Fruit fly (Drosophila melanogaster) whole organism, embryonic: ENCODE data around the gene CG43999.
A peak's percentile ranks its signal among the peaks of the same experiment; 100 is the strongest.

Source experiments
- Abd-B ChIP-seq: fragments of 200-800 bp; sonication (Bioruptor generic); optimal IDR thresholded peaks from 2 replicates; lab custom pipeline; 2018; ENCODE audit warnings: missing biosample characterization, mild to moderate bottlenecking, missing genetic modification characterization, moderate library complexity
- Adf1 ChIP-seq: fragments of 200-800 bp; sonication (Bioruptor generic); IDR thresholded peaks from 2 replicates; pipeline ENCODE4 v1.3.6; 2022; ENCODE audit warnings: missing biosample characterization, missing genetic modification characterization
- Aef1 ChIP-seq: fragments of 200-800 bp; sonication (Bioruptor generic); IDR thresholded peaks from 3 replicates; pipeline ENCODE4 v1.3.6; 2022; ENCODE audit warnings: missing biosample characterization, missing genetic modification characterization
- CG10147 ChIP-seq: fragments of 200-800 bp; sonication (Bioruptor generic); optimal IDR thresholded peaks from 2 replicates; lab custom pipeline; 2019; ENCODE audit warnings: missing biosample characterization, mild to moderate bottlenecking, missing genetic modification characterization, moderate library complexity
- CG10274 ChIP-seq: fragments of 200-800 bp; sonication (Bioruptor generic); optimal IDR thresholded peaks from 3 replicates; lab custom pipeline; 2017; ENCODE audit warnings: missing biosample characterization, mild to moderate bottlenecking, missing genetic modification characterization
- CG11093 ChIP-seq: fragments of 200-800 bp; sonication (Bioruptor generic); IDR thresholded peaks from 3 replicates; pipeline ENCODE4 v1.3.6; 2022; ENCODE audit warnings: missing biosample characterization, missing genetic modification characterization
- CG12236 ChIP-seq: fragments of 200-800 bp; sonication (Bioruptor generic); optimal IDR thresholded peaks from 2 replicates; lab custom pipeline; 2016; ENCODE audit warnings: missing biosample characterization, missing genetic modification characterization
- CG12942 ChIP-seq: fragments of 200-800 bp; sonication (Bioruptor generic); optimal IDR thresholded peaks from 3 replicates; lab custom pipeline; 2016; ENCODE audit warnings: missing biosample characterization, missing genetic modification characterization
- CG13123 ChIP-seq: fragments of 200-800 bp; sonication (Bioruptor generic); optimal IDR thresholded peaks from 2 replicates; lab custom pipeline; 2016; ENCODE audit warnings: missing biosample characterization, missing genetic modification characterization
- CG14667 ChIP-seq: fragments of 200-800 bp; sonication (Bioruptor generic); IDR thresholded peaks from 2 replicates; pipeline ENCODE4 v1.3.6; 2022; ENCODE audit warnings: missing biosample characterization, missing genetic modification characterization
- CG15269 ChIP-seq: fragments of 200-800 bp; sonication (Bioruptor generic); optimal IDR thresholded peaks from 2 replicates; lab custom pipeline; 2018; ENCODE audit warnings: missing biosample characterization, mild to moderate bottlenecking, missing genetic modification characterization, moderate library complexity
- CG16779 ChIP-seq: fragments of 200-800 bp; sonication (Bioruptor generic); IDR thresholded peaks from 2 replicates; pipeline ENCODE4 v1.3.6; 2022; ENCODE audit warnings: missing biosample characterization, missing genetic modification characterization
- CG17328 ChIP-seq: fragments of 200-800 bp; sonication (Bioruptor generic); IDR thresholded peaks from 2 replicates; pipeline ENCODE4 v1.3.6; 2022; ENCODE audit warnings: missing biosample characterization, missing genetic modification characterization
- CG17612 ChIP-seq: fragments of 200-800 bp; sonication (Bioruptor generic); IDR thresholded peaks from 2 replicates; pipeline ENCODE4 v1.3.6; 2022; ENCODE audit warnings: missing biosample characterization, missing genetic modification characterization
- CG17829 ChIP-seq: fragments of 200-800 bp; optimal IDR thresholded peaks from 2 replicates; lab custom pipeline; 2019; ENCODE audit warnings: missing biosample characterization, mild to moderate bottlenecking, missing genetic modification characterization, moderate library complexity
- CG18619 ChIP-seq: fragments of 200-800 bp; sonication (Bioruptor generic); optimal IDR thresholded peaks from 3 replicates; lab custom pipeline; 2017; ENCODE audit warnings: missing biosample characterization, mild to moderate bottlenecking, missing genetic modification characterization
- CG3163 ChIP-seq: fragments of 200-800 bp; sonication (Bioruptor generic); optimal IDR thresholded peaks from 3 replicates; lab custom pipeline; 2016; ENCODE audit warnings: missing biosample characterization, missing genetic modification characterization
- CG4360 ChIP-seq: fragments of 200-800 bp; sonication (Bioruptor generic); IDR thresholded peaks from 2 replicates; pipeline ENCODE4 v1.3.6; 2022; ENCODE audit warnings: missing biosample characterization, missing genetic modification characterization
- CG4854 ChIP-seq: fragments of 200-800 bp; sonication (Bioruptor generic); optimal IDR thresholded peaks from 2 replicates; lab custom pipeline; 2016; ENCODE audit warnings: missing biosample characterization, missing genetic modification characterization, inconsistent platforms
- CG5953 ChIP-seq: fragments of 200-800 bp; sonication (Bioruptor generic); IDR thresholded peaks from 2 replicates; pipeline ENCODE4 v1.3.6; 2022; ENCODE audit warnings: missing biosample characterization, missing genetic modification characterization
- CG8478 ChIP-seq: fragments of >200 bp; optimal IDR thresholded peaks from 2 replicates; lab custom pipeline; 2018
- Chrac-16 ChIP-seq: fragments of 200-800 bp; sonication (Bioruptor generic); optimal IDR thresholded peaks from 3 replicates; lab custom pipeline; 2016; ENCODE audit warnings: missing biosample characterization, missing genetic modification characterization
- Dad ChIP-seq: fragments of 200-800 bp; sonication (Bioruptor generic); optimal IDR thresholded peaks from 3 replicates; lab custom pipeline; 2016; ENCODE audit warnings: missing biosample characterization, missing genetic modification characterization
- ERR ChIP-seq: fragments of 200-800 bp; sonication (Bioruptor generic); optimal IDR thresholded peaks from 2 replicates; lab custom pipeline; 2016; ENCODE audit warnings: missing biosample characterization, missing genetic modification characterization
- Ets65A ChIP-seq: fragments of 200-800 bp; sonication (Bioruptor generic); peaks from one replicate; lab custom pipeline; 2016; ENCODE audit warnings: missing biosample characterization, missing genetic modification characterization
- Fer2 ChIP-seq: fragments of 200-800 bp; sonication (Bioruptor generic); optimal IDR thresholded peaks from 2 replicates; lab custom pipeline; 2018; ENCODE audit warnings: missing biosample characterization, mild to moderate bottlenecking, missing genetic modification characterization, moderate library complexity
- Fer3 ChIP-seq: fragments of 200-800 bp; sonication (Bioruptor generic); optimal IDR thresholded peaks from 2 replicates; lab custom pipeline; 2018; ENCODE audit warnings: missing biosample characterization, mild to moderate bottlenecking, missing genetic modification characterization, moderate library complexity
- H15 ChIP-seq: fragments of 200-800 bp; sonication (Bioruptor generic); IDR thresholded peaks from 3 replicates; pipeline ENCODE4 v1.3.6; 2022; ENCODE audit warnings: missing biosample characterization, missing genetic modification characterization
- HLH4C ChIP-seq: fragments of 200-800 bp; sonication (Bioruptor generic); IDR thresholded peaks from 3 replicates; pipeline ENCODE4 v1.3.6; 2022; ENCODE audit warnings: missing biosample characterization, missing genetic modification characterization; ENCODE audit not compliant: partially characterized antibody
- Hr39 ChIP-seq: fragments of >200 bp; optimal IDR thresholded peaks from 2 replicates; lab custom pipeline; 2017
- Ravus ChIP-seq: fragments of 200-800 bp; sonication (Bioruptor generic); IDR thresholded peaks from 2 replicates; pipeline ENCODE4 v1.3.6; 2022; ENCODE audit warnings: missing biosample characterization, missing genetic modification characterization
- Ssrp ChIP-seq: fragments of 200-800 bp; sonication (Bioruptor generic); optimal IDR thresholded peaks from 2 replicates; lab custom pipeline; 2018; ENCODE audit warnings: missing biosample characterization, mild to moderate bottlenecking, missing genetic modification characterization, moderate library complexity
- Taf1 ChIP-seq: fragments of 200-800 bp; sonication (Bioruptor generic); IDR thresholded peaks from 2 replicates; pipeline ENCODE4 v1.3.6; 2022; ENCODE audit warnings: missing biosample characterization, missing genetic modification characterization
- amos ChIP-seq: fragments of 200-800 bp; sonication (Bioruptor generic); IDR thresholded peaks from 2 replicates; pipeline ENCODE4 v1.3.6; 2022; ENCODE audit warnings: missing biosample characterization, missing genetic modification characterization; ENCODE audit not compliant: partially characterized antibody
- aop ChIP-seq: fragments of 200-800 bp; sonication (Bioruptor generic); IDR thresholded peaks from 2 replicates; pipeline ENCODE4 v1.3.6; 2022; ENCODE audit warnings: missing biosample characterization, missing genetic modification characterization
- ase ChIP-seq: fragments of 200-800 bp; sonication (Bioruptor generic); IDR thresholded peaks from 3 replicates; pipeline ENCODE4 v1.3.6; 2022; ENCODE audit warnings: missing biosample characterization, missing genetic modification characterization
- bab2 ChIP-seq: fragments of 200-800 bp; sonication (Bioruptor generic); optimal IDR thresholded peaks from 2 replicates; lab custom pipeline; 2016; ENCODE audit warnings: missing biosample characterization, missing genetic modification characterization
- bowl ChIP-seq: fragments of 200-800 bp; sonication (Bioruptor generic); IDR thresholded peaks from 2 replicates; pipeline ENCODE4 v1.3.6; 2022; ENCODE audit warnings: missing biosample characterization, missing genetic modification characterization
- bsh ChIP-seq, 2 experiments: fragments of 200-800 bp; sonication (Bioruptor generic); optimal IDR thresholded peaks; 2 replicates each; lab custom pipeline; 2017 to 2018; ENCODE audit warnings: mild to moderate bottlenecking in 2 of 2, missing biosample characterization in 2 of 2, missing genetic modification characterization in 2 of 2, moderate library complexity in 1 of 2
- cato ChIP-seq: fragments of 200-800 bp; sonication (Bioruptor generic); optimal IDR thresholded peaks from 2 replicates; lab custom pipeline; 2016; ENCODE audit warnings: missing biosample characterization, missing genetic modification characterization, borderline replicate concordance
- ci ChIP-seq: fragments of 200-800 bp; sonication (Bioruptor generic); IDR thresholded peaks from 3 replicates; pipeline ENCODE4 v1.3.6; 2022; ENCODE audit warnings: missing biosample characterization, missing genetic modification characterization
- dmrt99B ChIP-seq: fragments of 200-800 bp; sonication (Bioruptor generic); optimal IDR thresholded peaks from 2 replicates; lab custom pipeline; 2018; ENCODE audit warnings: missing biosample characterization, mild to moderate bottlenecking, missing genetic modification characterization, moderate library complexity
- dpn ChIP-seq, 2 experiments: fragments of 200-800 bp; sonication (Bioruptor generic); optimal IDR thresholded peaks; 3 replicates each; lab custom pipeline; 2016; ENCODE audit warnings: missing biosample characterization in 2 of 2, missing genetic modification characterization in 2 of 2
- ems ChIP-seq: fragments of 200-800 bp; sonication (Bioruptor generic); optimal IDR thresholded peaks from 3 replicates; lab custom pipeline; 2016; ENCODE audit warnings: missing biosample characterization, missing genetic modification characterization
- exex ChIP-seq: fragments of 200-800 bp; sonication (Bioruptor generic); optimal IDR thresholded peaks from 4 replicates; lab custom pipeline; 2018; ENCODE audit warnings: missing biosample characterization, mild to moderate bottlenecking, missing genetic modification characterization, moderate library complexity
- fd102C ChIP-seq: fragments of 200-800 bp; sonication (Bioruptor generic); optimal IDR thresholded peaks from 2 replicates; lab custom pipeline; 2018; ENCODE audit warnings: missing biosample characterization, mild to moderate bottlenecking, missing genetic modification characterization, moderate library complexity
- lmd ChIP-seq: fragments of 200-800 bp; sonication (Bioruptor generic); IDR thresholded peaks from 2 replicates; pipeline ENCODE4 v1.3.6; 2022; ENCODE audit warnings: missing biosample characterization, missing genetic modification characterization
- ro ChIP-seq: fragments of 200-800 bp; sonication (Bioruptor generic); IDR thresholded peaks from 2 replicates; pipeline ENCODE4 v1.3.6; 2022; ENCODE audit warnings: missing biosample characterization, missing genetic modification characterization
- sens ChIP-seq: fragments of 200-800 bp; sonication (Bioruptor generic); peaks from one replicate; lab custom pipeline; 2016; ENCODE audit warnings: missing biosample characterization, missing genetic modification characterization
- sqz ChIP-seq: fragments of 200-800 bp; sonication (Bioruptor generic); optimal IDR thresholded peaks from 3 replicates; lab custom pipeline; 2018; ENCODE audit warnings: missing biosample characterization, mild to moderate bottlenecking, missing genetic modification characterization
- vnd ChIP-seq: fragments of 200-800 bp; sonication (Bioruptor generic); IDR thresholded peaks from 3 replicates; pipeline ENCODE4 v1.3.6; 2022; ENCODE audit warnings: missing biosample characterization, missing genetic modification characterization; ENCODE audit not compliant: partially characterized antibody
- vvl ChIP-seq: fragments of 200-800 bp; sonication (Bioruptor generic); IDR thresholded peaks from 2 replicates; pipeline ENCODE4 v1.3.6; 2022; ENCODE audit warnings: missing biosample characterization, missing genetic modification characterization
- zfh1 ChIP-seq: fragments of 200-800 bp; sonication (Bioruptor generic); IDR thresholded peaks from 3 replicates; pipeline ENCODE4 v1.3.6; 2022; ENCODE audit warnings: missing biosample characterization, missing genetic modification characterization

Gene CG43999

dm6 chr3R:23887096-23887421 is 41.7 kb downstream of the CG43999 start (continued):
- TF ChIP-seq Fer2 (tag; lab: Kevin White, UChicago) (peak; percentile 74), CG17328 (peak; percentile 97), sqz (GFP tag; lab: Kevin White, UChicago) (peak; percentile 92), sens (GFP tag; lab: Kevin White, UChicago) (peak; percentile 96), CG17612 (GFP tag; lab: Robert Waterston, UW) (peak; percentile 85), CG4360 (no peak), CG15269 (tag; lab: Kevin White, UChicago) (peak; percentile 91), Fer3 (tag; lab: Kevin White, UChicago) (peak; percentile 88), Dad (GFP tag; lab: Kevin White, UChicago) (no peak), CG10147 (peak; percentile 79), cato (peak; percentile 73), lmd (GFP tag; lab: Robert Waterston, UW) (peak; percentile 94), vnd (no peak), CG10274 (GFP tag; lab: Kevin White, UChicago) (peak; percentile 50), CG11093 (GFP tag; lab: Robert Waterston, UW) (peak; percentile 83), Chrac-16 (GFP tag; lab: Kevin White, UChicago) (peak; percentile 92), Hr39 (lab: Kevin White, UChicago) (no peak), H15 (GFP tag; lab: Robert Waterston, UW) (peak; percentile 95), dmrt99B (tag; lab: Kevin White, UChicago) (peak; percentile 94), bsh (GFP tag; optimal IDR thresholded peaks at IDR 0.05; lab: Kevin White, UChicago) (peak; percentile 92 to 99), Adf1 (GFP tag; lab: Robert Waterston, UW) (0 out of 2 replicates have a peak, but pooled peaks have one; percentile 16), CG4854 (GFP tag; lab: Kevin White, UChicago) (peak; percentile 61), Abd-B (GFP tag; lab: Kevin White, UChicago) (peak; percentile 93), ro (peak; percentile 83), aop (GFP tag; lab: Robert Waterston, UW) (no peak), Aef1 (peak; percentile 86), CG17829 (peak; percentile 98), amos (GFP tag; lab: Robert Waterston, UW) (no peak), bowl (GFP tag; lab: Robert Waterston, UW) (peak; percentile 82), vvl (GFP tag; lab: Robert Waterston, UW) (peak; percentile 97), CG5953 (GFP tag; lab: Robert Waterston, UW) (peak; percentile 81), Ets65A (GFP tag; lab: Kevin White, UChicago) (no peak), HLH4C (GFP tag; lab: Robert Waterston, UW) (no peak), CG16779 (GFP tag; lab: Robert Waterston, UW) (no peak), Ravus (GFP tag; lab: Robert Waterston, UW) (peak; percentile 56), fd102C (GFP tag; lab: Kevin White, UChicago) (peak; percentile 76), CG14667 (GFP tag; lab: Robert Waterston, UW) (peak; percentile 93), ERR (GFP tag; lab: Kevin White, UChicago) (no peak), CG12236 (peak; percentile 11), ci (GFP tag; lab: Robert Waterston, UW) (peak; percentile 96), ase (GFP tag; lab: Robert Waterston, UW) (peak; percentile 90), ems (GFP tag; lab: Kevin White, UChicago) (peak; percentile 66), Taf1 (GFP tag; lab: Robert Waterston, UW) (peak; percentile 61), CG8478 (lab: Kevin White, UChicago) (no peak), CG3163 (GFP tag; lab: Kevin White, UChicago) (no peak), CG13123 (peak; percentile 86), Ssrp (tag; lab: Kevin White, UChicago) (peak; percentile 97), CG12942 (GFP tag; lab: Kevin White, UChicago) (peak; percentile 84), zfh1 (GFP tag; lab: Robert Waterston, UW) (peak; percentile 97), exex (peak; percentile 34), dpn (GFP tag; optimal IDR thresholded peaks at IDR 0.05; lab: Kevin White, UChicago) (peak; percentile 49 to 88), CG18619 (peak; percentile 79), bab2 (peak; percentile 52)
